Fruit fly (Drosophila melanogaster): ENCODE data around the gene CG8043.
A peak's percentile ranks its signal among the peaks of the same experiment; 100 is the strongest.

The CG8043 gene

dm6 chr3R:8670529-8671491 is 5.9 kb upstream of the CG8043 start, which contains the start of gene p:
p (minus strand) TSS chr3R:8670684.
- TF ChIP-seq CG33213 (GFP tag; optimal IDR thresholded peaks at IDR 0.05) = peak; percentile 6
- peak; percentile 63 for TF ChIP-seq Fer1 (GFP tag; optimal IDR thresholded peaks at IDR 0.05)
- TF ChIP-seq HLH3B (GFP tag; IDR thresholded peaks at IDR 0.05) = peak; percentile 28; the same call in 1 of the 2 replicates
- TF ChIP-seq CG15514 (GFP tag; optimal IDR thresholded peaks at IDR 0.05) = peak; percentile 4
- TF ChIP-seq CG5180 (GFP tag; optimal IDR thresholded peaks at IDR 0.05) = peak; percentile 56
- TF ChIP-seq fu2 (GFP tag; optimal IDR thresholded peaks at IDR 0.05) = peak; percentile 45
- no peak for TF ChIP-seq fd102C (GFP tag; optimal IDR thresholded peaks at IDR 0.05)
- TF ChIP-seq sens-2 (GFP tag; IDR thresholded peaks at IDR 0.05) = peak; percentile 68
- peak; percentile 23 for TF ChIP-seq CG12744 (GFP tag; optimal IDR thresholded peaks at IDR 0.05)
- TF ChIP-seq CG12236 (GFP tag; optimal IDR thresholded peaks at IDR 0.05) = peak; percentile 35
- TF ChIP-seq CG11695 (GFP tag; IDR thresholded peaks at IDR 0.05) = peak; percentile 26; the same call in 1 of the 3 replicates
- TF ChIP-seq kah (GFP tag; optimal IDR thresholded peaks at IDR 0.05) = peak; percentile 30
- no peak for TF ChIP-seq pan (optimal IDR thresholded peaks at IDR 0.05)
- TF ChIP-seq pan (GFP tag; optimal IDR thresholded peaks at IDR 0.05 in 1 of 2, IDR thresholded peaks at IDR 0.05 in 1 of 2) = peak in 1 of 2 experiments; percentile 45
- TF ChIP-seq grn (GFP tag; optimal IDR thresholded peaks at IDR 0.05) = peak; percentile 98
- peak; percentile 34 for TF ChIP-seq Blimp-1 (GFP tag; optimal IDR thresholded peaks at IDR 0.05)
- TF ChIP-seq fd64A (GFP tag; optimal IDR thresholded peaks at IDR 0.05) = peak; percentile 38
- TF ChIP-seq peb (GFP tag; IDR thresholded peaks at IDR 0.05) = no peak
- no peak for TF ChIP-seq Ets97D (GFP tag; optimal IDR thresholded peaks at IDR 0.05)
- no peak for TF ChIP-seq Dp (GFP tag; optimal IDR thresholded peaks at IDR 0.05)
- peak in 1 of 2 experiments; percentile 50 for TF ChIP-seq bsh (GFP tag; optimal IDR thresholded peaks at IDR 0.05)
- TF ChIP-seq crc (GFP tag; optimal IDR thresholded peaks at IDR 0.05) = peak; percentile 7
- TF ChIP-seq Drgx (GFP tag; IDR thresholded peaks at IDR 0.05) = peak; percentile 37
- TF ChIP-seq cas (GFP tag; IDR thresholded peaks at IDR 0.05) = 0 out of 2 replicates have a peak, but pooled peaks have one; percentile 13
- TF ChIP-seq CG43689 (GFP tag; IDR thresholded peaks at IDR 0.05) = no peak
- TF ChIP-seq onecut (GFP tag; IDR thresholded peaks at IDR 0.05) = 0 out of 2 replicates have a peak, but pooled peaks have one; percentile 12
- peak; percentile 10 for TF ChIP-seq NfI (GFP tag; optimal IDR thresholded peaks at IDR 0.05)
- TF ChIP-seq Fer2 (tag; optimal IDR thresholded peaks at IDR 0.05) = peak; percentile 4
- 0 out of 3 replicates have a peak, but pooled peaks have one; percentile 11 for TF ChIP-seq dysf (GFP tag; IDR thresholded peaks at IDR 0.05)
- TF ChIP-seq chinmo (GFP tag; IDR thresholded peaks at IDR 0.05; ENCODE audit: partially characterized antibody) = 0 out of 4 replicates have a peak, but pooled peaks have one; percentile 68
- peak; percentile 18 for TF ChIP-seq CG10147 (GFP tag; optimal IDR thresholded peaks at IDR 0.05)
- peak; percentile 37 for TF ChIP-seq CG9727 (GFP tag; optimal IDR thresholded peaks at IDR 0.05)
- peak; percentile 41 for TF ChIP-seq CG18262 (tag; optimal IDR thresholded peaks at IDR 0.05)
- TF ChIP-seq Dll (GFP tag; IDR thresholded peaks at IDR 0.05; ENCODE audit: partially characterized antibody) = 0 out of 4 replicates have a peak, but pooled peaks have one; percentile 18
- peak; percentile 40 for TF ChIP-seq CG15696 (tag; optimal IDR thresholded peaks at IDR 0.05)
- peak in 1 of 2 experiments; percentile 23 for TF ChIP-seq insv (GFP tag; optimal IDR thresholded peaks at IDR 0.05)
- no peak for TF ChIP-seq Abd-B (GFP tag; optimal IDR thresholded peaks at IDR 0.05)
- TF ChIP-seq Bdp1 (GFP tag; optimal IDR thresholded peaks at IDR 0.05) = peak; percentile 44
- peak; percentile 34 for TF ChIP-seq CG1233 (GFP tag; optimal IDR thresholded peaks at IDR 0.05)
- no peak for TF ChIP-seq CG3847 (GFP tag; IDR thresholded peaks at IDR 0.05)
- 0 out of 2 replicates have a peak, but pooled peaks have one; percentile 21 for TF ChIP-seq wdn (GFP tag; IDR thresholded peaks at IDR 0.05)
- TF ChIP-seq shn (GFP tag; optimal IDR thresholded peaks at IDR 0.05) = peak; percentile 39
- TF ChIP-seq Dbx (GFP tag; IDR thresholded peaks at IDR 0.05) = 0 out of 3 replicates have a peak, but pooled peaks have one; percentile 25
- TF ChIP-seq CG4328 (GFP tag; optimal IDR thresholded peaks at IDR 0.05) = no peak
- peak; percentile 53 for TF ChIP-seq rib (GFP tag; IDR thresholded peaks at IDR 0.05)
- TF ChIP-seq CG10274 (GFP tag; optimal IDR thresholded peaks at IDR 0.05) = peak; percentile 99
- TF ChIP-seq Dfd (GFP tag; optimal IDR thresholded peaks at IDR 0.05) = no peak
